Worm (Caenorhabditis elegans): ENCODE measurements around the gene R08D7.4.

R08D7.4 gene

DNA sequence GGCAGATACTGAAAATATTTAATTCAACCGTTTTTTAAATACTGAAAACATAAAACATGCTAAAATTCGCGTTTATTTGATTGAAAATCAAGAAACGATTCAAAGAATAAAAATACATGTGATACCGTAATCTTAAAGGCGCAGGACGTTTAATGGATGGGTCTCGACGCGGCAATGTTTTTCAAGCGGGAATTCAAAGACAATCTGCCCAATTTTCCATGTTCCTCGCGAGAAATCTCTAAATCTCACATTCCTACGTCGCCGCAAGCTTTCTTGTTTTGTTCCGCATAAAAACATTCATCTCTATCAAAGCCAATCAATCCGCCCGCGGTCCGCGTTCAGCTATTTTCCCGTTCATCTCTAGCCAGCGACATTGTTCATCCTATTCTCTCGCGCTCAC is 29.8 kb downstream of the R08D7.4 start:
- no peak for TF ChIP-seq tbx-9 (tag; optimal IDR thresholded peaks at IDR 0.05; ENCODE audit: borderline replicate concordance)
- TF ChIP-seq rcor-1 (GFP tag; IDR thresholded peaks at IDR 0.05): 0 out of 2 replicates have a peak, but pooled peaks have one; percentile 31
- TF ChIP-seq ztf-18 (tag; optimal IDR thresholded peaks at IDR 0.05): peak; percentile 7
- TF ChIP-seq efl-1 (GFP tag; optimal IDR thresholded peaks at IDR 0.05): peak; percentile 86
- peak; percentile 68 for TF ChIP-seq madf-8 (GFP tag; conservative IDR thresholded peaks at IDR 0.05)
- TF ChIP-seq F55B11.4 (tag; optimal IDR thresholded peaks at IDR 0.05; ENCODE audit: borderline replicate concordance, insufficient read depth): no peak
- peak; percentile 52; the same call in 1 of the 2 replicates for TF ChIP-seq hsf-1 (GFP tag; IDR thresholded peaks at IDR 0.05)
- TF ChIP-seq sea-2 (GFP tag; IDR thresholded peaks at IDR 0.05): no peak
- no peak for TF ChIP-seq chd-7 (tag; optimal IDR thresholded peaks at IDR 0.05)
- TF ChIP-seq akir-1 (GFP tag; optimal IDR thresholded peaks at IDR 0.05): no peak
- TF ChIP-seq F49E8.2 (tag; optimal IDR thresholded peaks at IDR 0.05; ENCODE audit: insufficient read depth): peak; percentile 17
- TF ChIP-seq hlh-12 (tag; optimal IDR thresholded peaks at IDR 0.05): no peak
- peak; percentile 70 for TF ChIP-seq lin-54 (GFP tag; optimal IDR thresholded peaks at IDR 0.05)
- TF ChIP-seq D2030.7 (GFP tag; IDR thresholded peaks at IDR 0.05): peak; percentile 66
- no peak for TF ChIP-seq lsy-27 (tag; optimal IDR thresholded peaks at IDR 0.05; ENCODE audit: borderline replicate concordance, insufficient read depth)
- TF ChIP-seq T26A5.8 (tag; optimal IDR thresholded peaks at IDR 0.05): no peak
- TF ChIP-seq rpc-1 (optimal IDR thresholded peaks at IDR 0.05): no peak
- TF ChIP-seq rpc-1 (tag; optimal IDR thresholded peaks at IDR 0.05): no peak
- TF ChIP-seq lsl-1 (GFP tag; optimal IDR thresholded peaks at IDR 0.05): peak; percentile 83
- TF ChIP-seq F33H1.4 (GFP tag; IDR thresholded peaks at IDR 0.05): peak; percentile 91
- no peak for TF ChIP-seq madf-10 (tag; optimal IDR thresholded peaks at IDR 0.05)
- no peak for TF ChIP-seq ama-1 (optimal IDR thresholded peaks at IDR 0.05)
- TF ChIP-seq ama-1 (GFP tag; optimal IDR thresholded peaks at IDR 0.05): no peak
- no peak for TF ChIP-seq hmg-1.2 (GFP tag; IDR thresholded peaks at IDR 0.05)
- TF ChIP-seq dpl-1 (GFP tag; optimal IDR thresholded peaks at IDR 0.05): peak; percentile 75
- no peak for TF ChIP-seq B0019.2 (GFP tag; conservative IDR thresholded peaks at IDR 0.05)
- TF ChIP-seq ceh-91 (GFP tag; IDR thresholded peaks at IDR 0.05): peak; percentile 63
- TF ChIP-seq hrde-1 (tag; optimal IDR thresholded peaks at IDR 0.05; ENCODE audit: borderline replicate concordance): no peak
- no peak for TF ChIP-seq Y53F4B.3 (GFP tag; IDR thresholded peaks at IDR 0.05)
- no peak for TF ChIP-seq nhr-179 (tag; optimal IDR thresholded peaks at IDR 0.05)
- TF ChIP-seq lag-1 (GFP tag; IDR thresholded peaks at IDR 0.05): no peak
- TF ChIP-seq xnd-1 (tag; optimal IDR thresholded peaks at IDR 0.05): peak; percentile 76
- TF ChIP-seq hlh-26 (GFP tag; conservative IDR thresholded peaks at IDR 0.05): no peak
- TF ChIP-seq madf-6 (GFP tag; IDR thresholded peaks at IDR 0.05): peak; percentile 91
- peak; percentile 31; the same call in 1 of the 2 replicates for TF ChIP-seq dox-1 (GFP tag; IDR thresholded peaks at IDR 0.05)
- peak in 1 of 3 experiments; percentile 47 for TF ChIP-seq lin-35 (GFP tag; optimal IDR thresholded peaks at IDR 0.05)
- TF ChIP-seq C17E4.6 (GFP tag; IDR thresholded peaks at IDR 0.05): peak; percentile 24; the same call in 1 of the 2 replicates
- peak; percentile 18; the same call in 1 of the 2 replicates for TF ChIP-seq pbrm-1 (GFP tag; IDR thresholded peaks at IDR 0.05)
- TF ChIP-seq F23B12.7 (tag; optimal IDR thresholded peaks at IDR 0.05; ENCODE audit: insufficient read depth): no peak
- TF ChIP-seq tbp1 (GFP tag; optimal IDR thresholded peaks at IDR 0.05): no peak
- no peak for TF ChIP-seq cebp-1 (GFP tag; IDR thresholded peaks at IDR 0.05)
- no peak for TF ChIP-seq cebp-1 (tag; optimal IDR thresholded peaks at IDR 0.05)

All from whole organism, young adult.